Fruit fly (Drosophila melanogaster) whole organism, embryonic: ENCODE results near the gene CG3534.

ENCODE experiments used
- Asciz ChIP-seq: fragments of 200-800 bp; sonication (Bioruptor generic); optimal IDR thresholded peaks from 2 replicates; lab custom pipeline; 2017; ENCODE audit warnings: missing biosample characterization, mild to moderate bottlenecking, missing genetic modification characterization, missing genetic modification reagents
- CG10565 ChIP-seq: fragments of 200-800 bp; sonication (Bioruptor generic); optimal IDR thresholded peaks from 3 replicates; lab custom pipeline; 2016; ENCODE audit warnings: missing biosample characterization, mild to moderate bottlenecking, missing genetic modification characterization
- CG11723 ChIP-seq: fragments of 200-800 bp; sonication (Bioruptor generic); optimal IDR thresholded peaks from 2 replicates; lab custom pipeline; 2017; ENCODE audit warnings: missing biosample characterization, mild to moderate bottlenecking, missing genetic modification characterization
- CG12071 ChIP-seq: fragments of 200-800 bp; sonication (Bioruptor generic); optimal IDR thresholded peaks from 3 replicates; lab custom pipeline; 2018; ENCODE audit warnings: missing biosample characterization, mild to moderate bottlenecking, missing genetic modification characterization
- CG12942 ChIP-seq: fragments of 200-800 bp; sonication (Bioruptor generic); optimal IDR thresholded peaks from 3 replicates; lab custom pipeline; 2016; ENCODE audit warnings: missing biosample characterization, missing genetic modification characterization
- CG13296 ChIP-seq: fragments of 200-800 bp; sonication (Bioruptor generic); optimal IDR thresholded peaks from 3 replicates; lab custom pipeline; 2018; ENCODE audit warnings: missing biosample characterization, mild to moderate bottlenecking, missing genetic modification characterization
- CG1529 ChIP-seq: fragments of 200-800 bp; sonication (Bioruptor generic); optimal IDR thresholded peaks from 3 replicates; lab custom pipeline; 2018; ENCODE audit warnings: missing biosample characterization, missing genetic modification characterization
- CG15479 ChIP-seq: fragments of 200-800 bp; sonication (Bioruptor generic); optimal IDR thresholded peaks from 3 replicates; lab custom pipeline; 2019; ENCODE audit warnings: missing biosample characterization, mild to moderate bottlenecking, missing genetic modification characterization, moderate library complexity
- CG1602 ChIP-seq: fragments of 200-800 bp; sonication (Bioruptor generic); optimal IDR thresholded peaks from 3 replicates; lab custom pipeline; 2016; ENCODE audit warnings: missing biosample characterization, missing genetic modification characterization
- CG16779 ChIP-seq: fragments of 200-800 bp; sonication (Bioruptor generic); IDR thresholded peaks from 2 replicates; pipeline ENCODE4 v1.3.6; 2022; ENCODE audit warnings: missing biosample characterization, missing genetic modification characterization
- CG17359 ChIP-seq: fragments of 200-800 bp; sonication (Bioruptor generic); optimal IDR thresholded peaks from 3 replicates; lab custom pipeline; 2018; ENCODE audit warnings: missing biosample characterization, mild to moderate bottlenecking, missing genetic modification characterization, moderate library complexity
- CG17912 ChIP-seq: fragments of 200-800 bp; sonication (Bioruptor generic); optimal IDR thresholded peaks from 2 replicates; lab custom pipeline; 2018; ENCODE audit warnings: missing biosample characterization, mild to moderate bottlenecking, missing genetic modification characterization
- CG32772 ChIP-seq: fragments of 200-800 bp; sonication (Bioruptor generic); IDR thresholded peaks from 2 replicates; pipeline ENCODE4 v1.3.6; 2022; ENCODE audit warnings: missing biosample characterization, missing genetic modification characterization
- CG3995 ChIP-seq: fragments of 200-800 bp; sonication (Bioruptor generic); optimal IDR thresholded peaks from 3 replicates; lab custom pipeline; 2016; ENCODE audit warnings: missing biosample characterization, missing genetic modification characterization
- CG7357 ChIP-seq: fragments of 200-800 bp; sonication (Bioruptor generic); IDR thresholded peaks from 3 replicates; pipeline ENCODE4 v1.3.6; 2022; ENCODE audit warnings: missing biosample characterization, missing genetic modification characterization
- CG7372 ChIP-seq: fragments of 200-800 bp; sonication (Bioruptor generic); IDR thresholded peaks from 2 replicates; pipeline ENCODE4 v1.3.6; 2022; ENCODE audit warnings: missing biosample characterization, missing genetic modification characterization
- CkIIα-i1 ChIP-seq: fragments of 200-800 bp; sonication (Bioruptor generic); IDR thresholded peaks from 2 replicates; pipeline ENCODE4 v1.3.6; 2022; ENCODE audit warnings: missing biosample characterization, missing genetic modification characterization
- D ChIP-seq, 2 experiments: fragments of 200-800 bp in 1 of 2; fragments of >200 bp in 1 of 2; sonication (Bioruptor generic) in 1 of 2; optimal IDR thresholded peaks; 2 replicates in 1 of 2; 3 replicates in 1 of 2; lab custom pipeline; 2017; ENCODE audit warnings: mild to moderate bottlenecking in 1 of 2, missing biosample characterization in 1 of 2, missing genetic modification characterization in 1 of 2, missing genetic modification reagents in 1 of 2
- Doc2 ChIP-seq: fragments of 200-800 bp; sonication (Bioruptor generic); IDR thresholded peaks from 2 replicates; pipeline ENCODE4 v1.3.6; 2022; ENCODE audit warnings: missing biosample characterization, missing genetic modification characterization
- Dref ChIP-seq: fragments of 200-800 bp; sonication (Bioruptor generic); IDR thresholded peaks from 2 replicates; pipeline ENCODE4 v1.3.6; 2022; ENCODE audit warnings: missing biosample characterization, missing genetic modification characterization
- Drgx ChIP-seq: fragments of 200-800 bp; sonication (Bioruptor generic); IDR thresholded peaks from 2 replicates; pipeline ENCODE4 v1.3.6; 2022; ENCODE audit warnings: missing biosample characterization, missing genetic modification characterization
- Fer3 ChIP-seq: fragments of 200-800 bp; sonication (Bioruptor generic); optimal IDR thresholded peaks from 2 replicates; lab custom pipeline; 2018; ENCODE audit warnings: missing biosample characterization, mild to moderate bottlenecking, missing genetic modification characterization, moderate library complexity
- H15 ChIP-seq: fragments of 200-800 bp; sonication (Bioruptor generic); IDR thresholded peaks from 3 replicates; pipeline ENCODE4 v1.3.6; 2022; ENCODE audit warnings: missing biosample characterization, missing genetic modification characterization
- HLH3B ChIP-seq: fragments of 200-800 bp; sonication (Bioruptor generic); IDR thresholded peaks from 2 replicates; pipeline ENCODE4 v1.3.6; 2022; ENCODE audit warnings: missing biosample characterization, missing genetic modification characterization
- HLH54F ChIP-seq: fragments of 200-800 bp; sonication (Bioruptor generic); optimal IDR thresholded peaks from 3 replicates; lab custom pipeline; 2016; ENCODE audit warnings: missing biosample characterization, missing genetic modification characterization
- Hmr ChIP-seq: fragments of 200-800 bp; sonication (Bioruptor generic); optimal IDR thresholded peaks from 3 replicates; lab custom pipeline; 2017; ENCODE audit warnings: mild to moderate bottlenecking, missing biosample characterization, missing genetic modification reagents, missing genetic modification characterization
- MESR4 ChIP-seq: fragments of 200-800 bp; sonication (Bioruptor generic); optimal IDR thresholded peaks from 2 replicates; lab custom pipeline; 2018; ENCODE audit warnings: missing biosample characterization, mild to moderate bottlenecking, missing genetic modification characterization, moderate library complexity
- Max ChIP-seq: fragments of 200-800 bp; sonication (Bioruptor generic); optimal IDR thresholded peaks from 2 replicates; lab custom pipeline; 2016; ENCODE audit warnings: missing biosample characterization, mild to moderate bottlenecking, missing genetic modification characterization
- NC2β ChIP-seq: fragments of 200-800 bp; sonication (Bioruptor generic); optimal IDR thresholded peaks from 2 replicates; lab custom pipeline; 2016; ENCODE audit warnings: missing biosample characterization, missing genetic modification characterization
- Nf-YA ChIP-seq: fragments of 200-800 bp; sonication (Bioruptor generic); IDR thresholded peaks from 2 replicates; pipeline ENCODE4 v1.3.6; 2022; ENCODE audit warnings: missing biosample characterization, missing genetic modification characterization
- Nf-YC ChIP-seq: fragments of 200-800 bp; optimal IDR thresholded peaks from 3 replicates; lab custom pipeline; 2019; ENCODE audit warnings: missing biosample characterization, mild to moderate bottlenecking, missing genetic modification characterization, moderate library complexity
- Oaz ChIP-seq: fragments of 200-800 bp; sonication (Bioruptor generic); IDR thresholded peaks from 2 replicates; pipeline ENCODE4 v1.3.6; 2022; ENCODE audit warnings: missing biosample characterization, missing genetic modification characterization
- Ssrp ChIP-seq: fragments of 200-800 bp; sonication (Bioruptor generic); optimal IDR thresholded peaks from 2 replicates; lab custom pipeline; 2018; ENCODE audit warnings: missing biosample characterization, mild to moderate bottlenecking, missing genetic modification characterization, moderate library complexity
- TFAM ChIP-seq: fragments of 200-800 bp; sonication (Bioruptor generic); optimal IDR thresholded peaks from 2 replicates; lab custom pipeline; 2017; ENCODE audit warnings: missing biosample characterization, missing genetic modification characterization, inconsistent platforms
- bowl ChIP-seq: fragments of 200-800 bp; sonication (Bioruptor generic); IDR thresholded peaks from 2 replicates; pipeline ENCODE4 v1.3.6; 2022; ENCODE audit warnings: missing biosample characterization, missing genetic modification characterization
- br ChIP-seq: fragments of >200 bp; optimal IDR thresholded peaks from 2 replicates; lab custom pipeline; 2017
- cad ChIP-seq: fragments of >200 bp; optimal IDR thresholded peaks from 2 replicates; lab custom pipeline; 2017; ENCODE audit warnings: missing biosample characterization, missing genetic modification characterization
- dmrt11E ChIP-seq: fragments of 200-800 bp; sonication (Bioruptor generic); optimal IDR thresholded peaks from 3 replicates; lab custom pipeline; 2018; ENCODE audit warnings: missing biosample characterization, mild to moderate bottlenecking, missing genetic modification characterization, moderate library complexity
- grau ChIP-seq: fragments of 200-800 bp; optimal IDR thresholded peaks from 3 replicates; lab custom pipeline; 2019; ENCODE audit warnings: missing biosample characterization, mild to moderate bottlenecking, missing genetic modification characterization, moderate library complexity
- ham ChIP-seq: fragments of 200-800 bp; sonication (Bioruptor generic); IDR thresholded peaks from 2 replicates; pipeline ENCODE4 v1.3.6; 2022; ENCODE audit warnings: missing biosample characterization, missing genetic modification characterization
- ind ChIP-seq: fragments of 200-800 bp; sonication (Bioruptor generic); optimal IDR thresholded peaks from 3 replicates; lab custom pipeline; 2016; ENCODE audit warnings: missing biosample characterization, missing genetic modification characterization
- jigr1 ChIP-seq: fragments of 200-800 bp; sonication (Bioruptor generic); IDR thresholded peaks from 3 replicates; pipeline ENCODE4 v1.3.6; 2022; ENCODE audit warnings: missing biosample characterization, missing genetic modification characterization
- ken ChIP-seq: fragments of 200-800 bp; sonication (Bioruptor generic); IDR thresholded peaks from 3 replicates; pipeline ENCODE4 v1.3.6; 2022; ENCODE audit warnings: missing biosample characterization, missing genetic modification characterization
- pum ChIP-seq: fragments of 200-800 bp; sonication (Bioruptor generic); optimal IDR thresholded peaks from 2 replicates; lab custom pipeline; 2016; ENCODE audit warnings: missing biosample characterization, missing genetic modification characterization
- repo ChIP-seq: fragments of 200-800 bp; sonication (Bioruptor generic); optimal IDR thresholded peaks from 2 replicates; lab custom pipeline; 2016; ENCODE audit warnings: missing biosample characterization, missing genetic modification characterization
- run ChIP-seq: fragments of 200-800 bp; sonication (Bioruptor generic); optimal IDR thresholded peaks from 3 replicates; lab custom pipeline; 2018; ENCODE audit warnings: missing biosample characterization, mild to moderate bottlenecking, missing genetic modification characterization
- schlank ChIP-seq: fragments of 200-800 bp; sonication (Bioruptor generic); optimal IDR thresholded peaks from 2 replicates; lab custom pipeline; 2018; ENCODE audit warnings: missing biosample characterization, mild to moderate bottlenecking, missing genetic modification characterization
- slou ChIP-seq: fragments of 200-800 bp; sonication (Bioruptor generic); optimal IDR thresholded peaks from 3 replicates; lab custom pipeline; 2016; ENCODE audit warnings: missing biosample characterization, missing genetic modification characterization
- sob ChIP-seq: fragments of 200-800 bp; sonication (Bioruptor generic); IDR thresholded peaks from 2 replicates; pipeline ENCODE4 v1.3.6; 2022; ENCODE audit warnings: missing biosample characterization, missing genetic modification characterization
- sqz ChIP-seq: fragments of 200-800 bp; sonication (Bioruptor generic); optimal IDR thresholded peaks from 3 replicates; lab custom pipeline; 2018; ENCODE audit warnings: missing biosample characterization, mild to moderate bottlenecking, missing genetic modification characterization
- tio ChIP-seq: fragments of 200-800 bp; sonication (Bioruptor generic); optimal IDR thresholded peaks from 2 replicates; lab custom pipeline; 2017; ENCODE audit warnings: missing biosample characterization, missing genetic modification characterization, inconsistent platforms
- wek ChIP-seq: fragments of 200-800 bp; sonication (Bioruptor generic); optimal IDR thresholded peaks from 3 replicates; lab custom pipeline; 2018; ENCODE audit warnings: missing biosample characterization, mild to moderate bottlenecking, missing genetic modification characterization, moderate library complexity

CG3534 gene

dm6 chr3R:17020956-17021355 lies 24.7 kb downstream of the CG3534 start, which contains the start of gene Adsl (continued):
- no peak for TF ChIP-seq Fer3 (tag; lab: Kevin White, UChicago)
- TF ChIP-seq CG13296 (GFP tag; lab: Kevin White, UChicago), result no peak
- no peak for TF ChIP-seq bowl (GFP tag; lab: Robert Waterston, UW)
- TF ChIP-seq Oaz (GFP tag; lab: Robert Waterston, UW), result no peak
- TF ChIP-seq CG12942, result no peak
- no peak for TF ChIP-seq Doc2 (GFP tag; lab: Robert Waterston, UW)
- peak; percentile 49 for TF ChIP-seq schlank
- no peak for TF ChIP-seq Nf-YC (tag; lab: Kevin White, UChicago)
- TF ChIP-seq CG1529 (GFP tag; lab: Kevin White, UChicago), result peak; percentile 78
- TF ChIP-seq grau (tag; lab: Kevin White, UChicago), result no peak
- TF ChIP-seq Asciz (GFP tag; lab: Kevin White, UChicago), result peak; percentile 82
- TF ChIP-seq CG17359 (tag; lab: Kevin White, UChicago), result no peak
- peak; percentile 2 for TF ChIP-seq HLH54F (GFP tag; lab: Kevin White, UChicago)
- peak; percentile 40 for TF ChIP-seq repo (GFP tag; lab: Kevin White, UChicago)
- no peak for TF ChIP-seq CG32772
- TF ChIP-seq MESR4 (GFP tag; lab: Kevin White, UChicago), result peak; percentile 78
- peak; percentile 86 for TF ChIP-seq Max (GFP tag; lab: Kevin White, UChicago)
- no peak for TF ChIP-seq CkIIα-i1 (GFP tag; lab: Robert Waterston, UW)
- peak; percentile 83 for TF ChIP-seq Hmr (GFP tag; lab: Kevin White, UChicago)
- peak; percentile 60; the same call in 1 of the 2 replicates for TF ChIP-seq sob (GFP tag; lab: Robert Waterston, UW)
- TF ChIP-seq CG7357 (GFP tag; lab: Robert Waterston, UW), result no peak
- TF ChIP-seq run (tag; lab: Kevin White, UChicago), result no peak
- TF ChIP-seq Drgx (GFP tag; lab: Robert Waterston, UW), result no peak
- no peak for TF ChIP-seq CG1602
- no peak for TF ChIP-seq H15
- no peak for TF ChIP-seq jigr1 (GFP tag; lab: Robert Waterston, UW)
- no peak for TF ChIP-seq ind (GFP tag; lab: Kevin White, UChicago)
- TF ChIP-seq dmrt11E (tag; lab: Kevin White, UChicago), result peak; percentile 69
- peak; percentile 50 for TF ChIP-seq CG17912 (GFP tag; lab: Kevin White, UChicago)
- TF ChIP-seq cad (GFP tag; lab: Kevin White, UChicago), result no peak
- peak; percentile 49; the same call in 1 of the 2 replicates for TF ChIP-seq Nf-YA (GFP tag; lab: Robert Waterston, UW)
- TF ChIP-seq CG7372 (GFP tag; lab: Robert Waterston, UW), result no peak
- peak; percentile 5 for TF ChIP-seq CG15479
- TF ChIP-seq br, result no peak
- TF ChIP-seq slou, result no peak
- TF ChIP-seq ham (GFP tag; lab: Robert Waterston, UW), result no peak
- TF ChIP-seq pum (GFP tag; lab: Kevin White, UChicago), result no peak
- peak; percentile 76 for TF ChIP-seq wek
- peak; percentile 41 for TF ChIP-seq NC2β (GFP tag; lab: Kevin White, UChicago)
- no peak for TF ChIP-seq CG16779
- TF ChIP-seq Dref, result no peak
- no peak for TF ChIP-seq D (optimal IDR thresholded peaks at IDR 0.05; lab: Kevin White, UChicago)
- peak; percentile 47 for TF ChIP-seq D (GFP tag; optimal IDR thresholded peaks at IDR 0.05; lab: Kevin White, UChicago)
- TF ChIP-seq sqz (GFP tag; lab: Kevin White, UChicago), result no peak
- no peak for TF ChIP-seq HLH3B (GFP tag; lab: Robert Waterston, UW)
- TF ChIP-seq CG11723 (GFP tag; lab: Kevin White, UChicago), result no peak
- no peak for TF ChIP-seq TFAM (GFP tag; lab: Kevin White, UChicago)
- TF ChIP-seq CG12071 (GFP tag; lab: Kevin White, UChicago), result peak; percentile 67
- TF ChIP-seq tio (GFP tag; lab: Kevin White, UChicago), result no peak
- no peak for TF ChIP-seq CG10565 (GFP tag; lab: Kevin White, UChicago)
- peak; percentile 40 for TF ChIP-seq CG3995 (GFP tag; lab: Kevin White, UChicago)
- TF ChIP-seq ken, result no peak
- no peak for TF ChIP-seq Ssrp
